Worm (Caenorhabditis elegans) whole organism, L4 larva: ENCODE results near the gene glb-12.

Experiments
- F26F4.8 ChIP-seq: fragments of 200-800 bp; sonication (Bioruptor generic); conservative IDR thresholded peaks from 2 replicates; pipeline ENCODE4 v1.3.6; 2022; ENCODE audit warnings: missing genetic modification characterization, missing compliant biosample characterization
- Y5F2A.4 ChIP-seq: fragments of 200-800 bp; sonication (Bioruptor generic); optimal IDR thresholded peaks from 2 replicates; lab custom pipeline; 2018; ENCODE audit warnings: mild to moderate bottlenecking, missing genetic modification characterization, missing compliant biosample characterization
- aha-1 ChIP-seq: fragments of 150-350 bp; peaks from one replicate; lab custom pipeline; 2014; ENCODE audit warnings: missing biosample characterization, missing genetic modification characterization
- ama-1 ChIP-seq: fragments of 150-350 bp; optimal IDR thresholded peaks from 2 replicates; lab custom pipeline; 2014; ENCODE audit warnings: inconsistent platforms, mixed read lengths
- ceh-20 ChIP-seq: fragments of 200-800 bp; sonication (Bioruptor generic); IDR thresholded peaks from 2 replicates; pipeline ENCODE4 v1.3.6; 2022; ENCODE audit warnings: missing genetic modification reagents, missing genetic modification characterization, missing compliant biosample characterization
- ctbp-1 ChIP-seq: fragments of 200-800 bp; sonication (Bioruptor generic); IDR thresholded peaks from 2 replicates; pipeline ENCODE4 v1.3.6; 2022; ENCODE audit warnings: missing genetic modification reagents, missing genetic modification characterization, missing compliant biosample characterization
- fkh-10 ChIP-seq: fragments of 150-350 bp; optimal IDR thresholded peaks from 2 replicates; lab custom pipeline; 2014; ENCODE audit warnings: missing biosample characterization, missing genetic modification reagents, missing genetic modification characterization
- fos-1 ChIP-seq: fragments of 150-350 bp; optimal IDR thresholded peaks from 2 replicates; lab custom pipeline; 2014; ENCODE audit warnings: missing biosample characterization, missing genetic modification characterization
- lin-39 ChIP-seq: fragments of 150-350 bp; optimal IDR thresholded peaks from 2 replicates; lab custom pipeline; 2014; ENCODE audit warnings: missing biosample characterization, missing genetic modification reagents, missing genetic modification characterization

DNA sequence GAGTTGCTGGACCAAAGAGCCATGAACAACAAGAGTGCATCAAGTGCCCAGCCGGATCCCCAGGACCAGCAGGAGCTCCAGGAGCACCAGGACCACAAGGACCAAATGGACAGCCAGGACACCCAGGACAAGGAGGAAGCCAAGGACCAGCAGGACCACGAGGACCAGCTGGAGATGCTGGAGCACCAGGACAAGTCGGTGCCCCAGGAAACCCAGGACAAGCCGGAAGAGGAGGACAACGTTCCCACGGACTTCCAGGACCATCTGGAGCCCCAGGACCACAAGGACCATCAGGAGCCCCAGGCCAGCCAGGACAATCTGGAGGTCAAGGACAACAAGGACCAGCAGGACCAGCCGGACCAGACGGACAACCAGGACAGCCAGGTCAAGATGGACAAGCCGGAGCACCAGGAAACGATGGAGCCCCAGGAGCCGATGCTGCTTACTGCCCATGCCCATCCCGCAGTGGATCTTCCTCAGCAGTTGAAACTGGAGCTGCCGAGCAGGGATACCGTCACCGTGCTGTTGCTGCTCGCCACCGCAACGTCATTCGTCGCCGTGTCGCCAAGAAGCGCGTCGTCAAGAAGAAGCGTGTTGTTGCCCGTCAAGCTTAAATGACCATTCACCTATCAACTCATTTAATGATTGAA lies 26.0 kb downstream of the glb-12 start:
- TF ChIP-seq ctbp-1 (GFP tag; lab: Robert Waterston, UW): 0 out of 2 replicates have a peak, but pooled peaks have one; percentile 45
- peak; percentile 16 for TF ChIP-seq Y5F2A.4
- TF ChIP-seq ceh-20 (GFP tag; lab: Robert Waterston, UW): no peak
- no peak for TF ChIP-seq fos-1 (tag; lab: Kevin White, UChicago)
- no peak for TF ChIP-seq fkh-10 (GFP tag; lab: Kevin White, UChicago)
- no peak for TF ChIP-seq lin-39 (tag; lab: Kevin White, UChicago)
- TF ChIP-seq ama-1 (lab: Kevin White, UChicago): no peak
- no peak for TF ChIP-seq aha-1 (tag; lab: Kevin White, UChicago)
- TF ChIP-seq F26F4.8 (GFP tag; lab: Robert Waterston, UW): no peak
